Worm (Caenorhabditis elegans) whole organism, L4/young adult: Measurements from ENCODE around the gene prdm-14.

Experiments used
- W03F9.2 ChIP-seq: fragments of 150-350 bp; optimal IDR thresholded peaks from 2 replicates; lab custom pipeline; 2014; ENCODE audit warnings: missing biosample characterization, missing genetic modification characterization
- dao-5 ChIP-seq: sonication (generic microtip); optimal IDR thresholded peaks from 2 replicates; lab custom pipeline; 2016; ENCODE audit warnings: missing genotype, missing genetic modification characterization, moderate library complexity, missing compliant biosample characterization
- him-1 ChIP-seq: sonication (generic microtip); optimal IDR thresholded peaks from 2 replicates; lab custom pipeline; 2016; ENCODE audit warnings: missing genotype, missing genetic modification reagents, missing genetic modification characterization, missing compliant biosample characterization

DNA sequence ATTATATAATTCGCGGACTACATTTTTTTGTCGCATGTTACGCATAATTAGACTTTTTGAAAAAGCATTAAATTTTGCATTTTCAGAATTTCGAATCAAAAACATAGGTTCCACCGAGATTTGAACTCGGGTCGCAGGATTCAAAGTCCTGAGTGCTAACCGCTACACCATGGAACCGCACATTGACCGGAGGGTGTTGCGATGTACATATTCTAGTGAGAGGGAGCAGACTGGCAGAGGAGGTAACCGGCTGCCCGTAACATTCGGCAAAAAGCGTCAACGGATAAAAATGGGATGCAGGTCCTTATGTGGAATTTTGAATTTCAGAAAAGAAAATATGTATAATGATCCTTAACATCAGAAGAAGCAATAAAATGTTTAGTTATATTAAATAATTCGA, 32.1 kb downstream of the prdm-14 start:
- TF ChIP-seq W03F9.2 (peak; percentile 14), dao-5 (tag; lab: Kevin White, UChicago) (peak; percentile 40), him-1 (peak; percentile 19)
